Worm (Caenorhabditis elegans) whole organism, L4 larva: ENCODE measurements around the gene ZK593.2.

Experiments used
- ces-1 ChIP-seq: fragments of 150-350 bp; sonication (generic microtip); optimal IDR thresholded peaks from 4 replicates; lab custom pipeline; 2014; ENCODE audit warnings: missing biosample characterization, missing genetic modification reagents, missing genetic modification characterization
- jun-1 ChIP-seq: fragments of 150-350 bp; optimal IDR thresholded peaks from 2 replicates; lab custom pipeline; 2014; ENCODE audit warnings: missing biosample characterization, missing genetic modification reagents, missing genetic modification characterization
- lin-1 ChIP-seq: fragments of 200-800 bp; sonication (Bioruptor generic); IDR thresholded peaks from 2 replicates; pipeline ENCODE4 v1.3.6; 2022; ENCODE audit warnings: missing genetic modification reagents, missing genetic modification characterization, missing compliant biosample characterization
- mdt-29 ChIP-seq: fragments of 200-800 bp; sonication (Bioruptor generic); IDR thresholded peaks from 2 replicates; pipeline ENCODE4 v1.3.6; 2022; ENCODE audit warnings: missing genetic modification reagents, missing genetic modification characterization, missing compliant biosample characterization
- nhr-6 ChIP-seq: fragments of 150-350 bp; optimal IDR thresholded peaks from 2 replicates; lab custom pipeline; 2014; ENCODE audit warnings: missing biosample characterization, missing genetic modification characterization
- unc-62 ChIP-seq, 3 experiments: fragments of 150-350 bp in 1 of 3; sonication (generic microtip); optimal IDR thresholded peaks in 2 of 3; peaks in 1 of 3; 1 replicate in 1 of 3; 2 replicates in 2 of 3; lab custom pipeline; 2014 to 2017; ENCODE audit warnings: missing biosample characterization in 3 of 3, missing genetic modification characterization in 3 of 3, missing genetic modification reagents in 3 of 3, missing genotype in 1 of 3

DNA sequence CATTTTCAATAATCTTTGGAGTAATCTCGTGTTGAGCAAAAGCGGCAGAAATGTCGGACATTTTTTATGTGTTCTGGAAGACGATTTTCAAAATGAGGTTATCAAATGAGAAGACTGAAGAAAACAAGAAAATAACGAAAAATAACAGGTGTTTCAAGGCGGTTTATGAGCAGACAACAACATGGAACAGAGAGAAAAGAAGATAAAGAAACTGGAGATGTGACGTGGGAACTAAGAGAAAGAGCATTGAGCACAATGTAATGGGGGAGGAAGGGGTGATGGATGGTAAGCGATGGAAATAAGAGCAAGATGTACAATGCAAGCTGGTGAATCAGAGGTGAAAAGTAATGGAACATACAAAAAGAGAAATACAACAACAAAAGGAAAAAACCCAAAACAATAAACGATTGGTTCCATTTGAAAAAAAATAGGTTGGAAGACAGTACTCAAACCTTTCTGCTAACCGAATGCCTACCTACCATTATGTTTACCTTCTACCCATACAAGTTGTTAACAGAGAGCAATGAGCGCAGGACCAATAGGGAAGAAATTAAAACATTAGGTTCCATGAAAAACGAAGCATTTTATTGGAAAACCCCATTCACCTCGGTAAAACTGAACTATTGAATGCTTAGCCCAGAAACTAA is 44.5 kb downstream of the ZK593.2 start, which contains the start of gene Y69E1A.5:
- TF ChIP-seq unc-62 (GFP tag; optimal IDR thresholded peaks at IDR 0.05 in 1 of 2; lab: Kevin White, UChicago) (peak in 1 of 2 experiments; percentile 97), unc-62 (tag; optimal IDR thresholded peaks at IDR 0.05; lab: Kevin White, UChicago) (no peak), nhr-6 (tag; lab: Kevin White, UChicago) (no peak), mdt-29 (no peak), lin-1 (GFP tag; lab: Robert Waterston, UW) (no peak), jun-1 (tag; lab: Kevin White, UChicago) (no peak), ces-1 (GFP tag; lab: Kevin White, UChicago) (no peak)
